Fruit fly (Drosophila melanogaster) whole organism, embryonic: ENCODE results near the gene CG17364.

Source experiments
- Ada2b ChIP-seq: fragments of 200-800 bp; sonication (Bioruptor generic); IDR thresholded peaks from 2 replicates; pipeline ENCODE4 v1.3.6; 2022; ENCODE audit warnings: missing biosample characterization, missing genetic modification characterization
- CG10209 ChIP-seq: fragments of 200-800 bp; sonication (Bioruptor generic); optimal IDR thresholded peaks from 3 replicates; lab custom pipeline; 2017; ENCODE audit warnings: missing biosample characterization, mild to moderate bottlenecking, missing genetic modification characterization, missing genetic modification reagents
- CG13287 ChIP-seq: fragments of 200-800 bp; sonication (Bioruptor generic); IDR thresholded peaks from 2 replicates; pipeline ENCODE4 v1.3.6; 2022; ENCODE audit warnings: missing biosample characterization, missing genetic modification characterization; ENCODE audit not compliant: partially characterized antibody
- CG14050 ChIP-seq: fragments of 200-800 bp; sonication (Bioruptor generic); IDR thresholded peaks from 3 replicates; pipeline ENCODE4 v1.3.6; 2022; ENCODE audit warnings: missing biosample characterization, missing genetic modification characterization
- CG1529 ChIP-seq: fragments of 200-800 bp; sonication (Bioruptor generic); optimal IDR thresholded peaks from 3 replicates; lab custom pipeline; 2018; ENCODE audit warnings: missing biosample characterization, missing genetic modification characterization
- CG16813 ChIP-seq: fragments of 200-800 bp; sonication (Bioruptor generic); IDR thresholded peaks from 3 replicates; pipeline ENCODE4 v1.3.6; 2022; ENCODE audit warnings: missing biosample characterization, missing genetic modification characterization; ENCODE audit not compliant: partially characterized antibody
- CG17359 ChIP-seq: fragments of 200-800 bp; sonication (Bioruptor generic); optimal IDR thresholded peaks from 3 replicates; lab custom pipeline; 2018; ENCODE audit warnings: missing biosample characterization, mild to moderate bottlenecking, missing genetic modification characterization, moderate library complexity
- CG17912 ChIP-seq: fragments of 200-800 bp; sonication (Bioruptor generic); optimal IDR thresholded peaks from 2 replicates; lab custom pipeline; 2018; ENCODE audit warnings: missing biosample characterization, mild to moderate bottlenecking, missing genetic modification characterization
- CG1832 ChIP-seq: fragments of 200-800 bp; sonication (Bioruptor generic); optimal IDR thresholded peaks from 2 replicates; lab custom pipeline; 2017; ENCODE audit warnings: missing biosample characterization, mild to moderate bottlenecking, missing genetic modification characterization, inconsistent platforms
- CG18764 ChIP-seq: fragments of 200-800 bp; sonication (Bioruptor generic); optimal IDR thresholded peaks from 3 replicates; lab custom pipeline; 2016; ENCODE audit warnings: missing biosample characterization, missing genetic modification characterization
- CG30431 ChIP-seq: fragments of 200-800 bp; sonication (Bioruptor generic); optimal IDR thresholded peaks from 2 replicates; lab custom pipeline; 2017; ENCODE audit warnings: missing biosample characterization, missing genetic modification characterization
- CG31224 ChIP-seq: fragments of 200-800 bp; sonication (Bioruptor generic); IDR thresholded peaks from 2 replicates; pipeline ENCODE4 v1.3.6; 2022; ENCODE audit warnings: missing biosample characterization, missing genetic modification characterization
- CG31388 ChIP-seq: fragments of 200-800 bp; sonication (Bioruptor generic); optimal IDR thresholded peaks from 2 replicates; lab custom pipeline; 2016; ENCODE audit warnings: missing biosample characterization, missing genetic modification characterization
- CG31441 ChIP-seq: fragments of 200-800 bp; sonication (Bioruptor generic); IDR thresholded peaks from 2 replicates; pipeline ENCODE4 v1.3.6; 2022; ENCODE audit warnings: missing biosample characterization, missing genetic modification characterization
- CG32772 ChIP-seq: fragments of 200-800 bp; sonication (Bioruptor generic); IDR thresholded peaks from 2 replicates; pipeline ENCODE4 v1.3.6; 2022; ENCODE audit warnings: missing biosample characterization, missing genetic modification characterization
- CG33557 ChIP-seq: fragments of 200-800 bp; sonication (Bioruptor generic); optimal IDR thresholded peaks from 2 replicates; lab custom pipeline; 2019; ENCODE audit warnings: missing biosample characterization, mild to moderate bottlenecking, missing genetic modification characterization, moderate library complexity
- CG4424 ChIP-seq: fragments of 200-800 bp; sonication (Bioruptor generic); optimal IDR thresholded peaks from 3 replicates; lab custom pipeline; 2016; ENCODE audit warnings: missing biosample characterization, missing genetic modification characterization
- CG4617 ChIP-seq: fragments of 200-800 bp; sonication (Bioruptor generic); optimal IDR thresholded peaks from 3 replicates; lab custom pipeline; 2016; ENCODE audit warnings: missing biosample characterization, missing genetic modification characterization, borderline replicate concordance
- CG7372 ChIP-seq: fragments of 200-800 bp; sonication (Bioruptor generic); IDR thresholded peaks from 2 replicates; pipeline ENCODE4 v1.3.6; 2022; ENCODE audit warnings: missing biosample characterization, missing genetic modification characterization
- CG9609 ChIP-seq: fragments of 200-800 bp; sonication (Bioruptor generic); optimal IDR thresholded peaks from 3 replicates; lab custom pipeline; 2016; ENCODE audit warnings: missing biosample characterization, missing genetic modification characterization
- Chrac-16 ChIP-seq: fragments of 200-800 bp; sonication (Bioruptor generic); optimal IDR thresholded peaks from 3 replicates; lab custom pipeline; 2016; ENCODE audit warnings: missing biosample characterization, missing genetic modification characterization
- Dll ChIP-seq: fragments of 200-800 bp; sonication (Bioruptor generic); IDR thresholded peaks from 4 replicates; pipeline ENCODE4 v1.3.6; 2022; ENCODE audit warnings: missing biosample characterization, missing genetic modification characterization; ENCODE audit not compliant: partially characterized antibody
- H15 ChIP-seq: fragments of 200-800 bp; sonication (Bioruptor generic); IDR thresholded peaks from 3 replicates; pipeline ENCODE4 v1.3.6; 2022; ENCODE audit warnings: missing biosample characterization, missing genetic modification characterization
- Hsf ChIP-seq: fragments of 200-800 bp; sonication (Bioruptor generic); optimal IDR thresholded peaks from 3 replicates; lab custom pipeline; 2016; ENCODE audit warnings: missing biosample characterization, missing genetic modification characterization
- Nf-YA ChIP-seq: fragments of 200-800 bp; sonication (Bioruptor generic); IDR thresholded peaks from 2 replicates; pipeline ENCODE4 v1.3.6; 2022; ENCODE audit warnings: missing biosample characterization, missing genetic modification characterization
- Nf-YB ChIP-seq: fragments of 200-800 bp; sonication (Bioruptor generic); optimal IDR thresholded peaks from 3 replicates; lab custom pipeline; 2019; ENCODE audit warnings: missing biosample characterization, mild to moderate bottlenecking, missing genetic modification characterization, moderate library complexity
- Poxn ChIP-seq: fragments of 200-800 bp; sonication (Bioruptor generic); IDR thresholded peaks from 2 replicates; pipeline ENCODE4 v1.3.6; 2022; ENCODE audit warnings: missing biosample characterization, missing genetic modification characterization
- Spps ChIP-seq: fragments of 200-800 bp; sonication (Bioruptor generic); optimal IDR thresholded peaks from 2 replicates; lab custom pipeline; 2018; ENCODE audit warnings: missing biosample characterization, mild to moderate bottlenecking, missing genetic modification characterization
- Ssrp ChIP-seq: fragments of 200-800 bp; sonication (Bioruptor generic); optimal IDR thresholded peaks from 2 replicates; lab custom pipeline; 2018; ENCODE audit warnings: missing biosample characterization, mild to moderate bottlenecking, missing genetic modification characterization, moderate library complexity
- Taf1 ChIP-seq: fragments of 200-800 bp; sonication (Bioruptor generic); IDR thresholded peaks from 2 replicates; pipeline ENCODE4 v1.3.6; 2022; ENCODE audit warnings: missing biosample characterization, missing genetic modification characterization
- Xbp1 ChIP-seq: fragments of 200-800 bp; sonication (Bioruptor generic); optimal IDR thresholded peaks from 3 replicates; lab custom pipeline; 2016; ENCODE audit warnings: missing biosample characterization, mild to moderate bottlenecking, missing genetic modification characterization
- YL-1 ChIP-seq: fragments of 200-800 bp; sonication (Bioruptor generic); optimal IDR thresholded peaks from 3 replicates; lab custom pipeline; 2017; ENCODE audit warnings: missing biosample characterization, mild to moderate bottlenecking, missing genetic modification characterization
- ac ChIP-seq: fragments of 200-800 bp; sonication (Bioruptor generic); optimal IDR thresholded peaks from 3 replicates; lab custom pipeline; 2017; ENCODE audit warnings: missing biosample characterization, mild to moderate bottlenecking, missing genetic modification characterization
- br ChIP-seq: fragments of >200 bp; optimal IDR thresholded peaks from 2 replicates; lab custom pipeline; 2017
- cwo ChIP-seq: fragments of 200-800 bp; sonication (Bioruptor generic); optimal IDR thresholded peaks from 3 replicates; lab custom pipeline; 2017; ENCODE audit warnings: missing biosample characterization, missing genetic modification characterization, mild to moderate bottlenecking, moderate library complexity, missing genetic modification reagents
- da ChIP-seq: fragments of 200-800 bp; sonication (Bioruptor generic); optimal IDR thresholded peaks from 2 replicates; lab custom pipeline; 2016; ENCODE audit warnings: missing biosample characterization, missing genetic modification characterization
- fru ChIP-seq: fragments of >200 bp; optimal IDR thresholded peaks from 2 replicates; lab custom pipeline; 2017
- h ChIP-seq: fragments of >200 bp; optimal IDR thresholded peaks from 2 replicates; lab custom pipeline; 2017
- hth ChIP-seq: fragments of >200 bp; optimal IDR thresholded peaks from 2 replicates; lab custom pipeline; 2017; ENCODE audit warnings: inconsistent platforms
- jumu ChIP-seq: fragments of 200-800 bp; sonication (Bioruptor generic); optimal IDR thresholded peaks from 3 replicates; lab custom pipeline; 2016; ENCODE audit warnings: missing biosample characterization, missing genetic modification characterization
- pfk ChIP-seq: fragments of 200-800 bp; sonication (Bioruptor generic); optimal IDR thresholded peaks from 2 replicates; lab custom pipeline; 2018; ENCODE audit warnings: missing biosample characterization, mild to moderate bottlenecking, missing genetic modification characterization, moderate library complexity
- pum ChIP-seq: fragments of 200-800 bp; sonication (Bioruptor generic); optimal IDR thresholded peaks from 2 replicates; lab custom pipeline; 2016; ENCODE audit warnings: missing biosample characterization, missing genetic modification characterization
- salm ChIP-seq: fragments of 200-800 bp; sonication (Bioruptor generic); optimal IDR thresholded peaks from 2 replicates; lab custom pipeline; 2018; ENCODE audit warnings: missing biosample characterization, mild to moderate bottlenecking, missing genetic modification characterization
- sima ChIP-seq: fragments of 200-800 bp; sonication (Bioruptor generic); optimal IDR thresholded peaks from 2 replicates; lab custom pipeline; 2016; ENCODE audit warnings: missing biosample characterization, missing genetic modification characterization
- sisA ChIP-seq: fragments of 200-800 bp; sonication (Bioruptor generic); IDR thresholded peaks from 2 replicates; pipeline ENCODE4 v1.3.6; 2022; ENCODE audit warnings: missing biosample characterization, missing genetic modification characterization
- slp2 ChIP-seq: fragments of 200-800 bp; sonication (Bioruptor generic); optimal IDR thresholded peaks from 2 replicates; lab custom pipeline; 2016; ENCODE audit warnings: missing biosample characterization, missing genetic modification characterization
- sna ChIP-seq: fragments of 200-800 bp; sonication (Bioruptor generic); IDR thresholded peaks from 2 replicates; pipeline ENCODE4 v1.3.6; 2022; ENCODE audit warnings: missing biosample characterization, missing genetic modification characterization; ENCODE audit not compliant: partially characterized antibody
- stc ChIP-seq: fragments of 200-800 bp; sonication (Bioruptor generic); IDR thresholded peaks from 2 replicates; pipeline ENCODE4 v1.3.6; 2022; ENCODE audit warnings: missing biosample characterization, missing genetic modification characterization
- tin ChIP-seq: fragments of 200-800 bp; sonication (Bioruptor generic); optimal IDR thresholded peaks from 3 replicates; lab custom pipeline; 2016; ENCODE audit warnings: missing biosample characterization, missing genetic modification characterization
- tll ChIP-seq, 2 experiments: fragments of 200-800 bp in 1 of 2; fragments of >200 bp in 1 of 2; sonication (Bioruptor generic) in 1 of 2; optimal IDR thresholded peaks; 2 replicates each; lab custom pipeline; 2017 to 2019; ENCODE audit warnings: missing biosample characterization in 2 of 2, missing genetic modification characterization in 2 of 2, mild to moderate bottlenecking in 1 of 2, moderate library complexity in 1 of 2
- tup ChIP-seq: fragments of 200-800 bp; sonication (Bioruptor generic); optimal IDR thresholded peaks from 2 replicates; lab custom pipeline; 2016; ENCODE audit warnings: missing biosample characterization, mild to moderate bottlenecking, missing genetic modification characterization, moderate library complexity
- usp ChIP-seq: fragments of >200 bp; optimal IDR thresholded peaks from 2 replicates; lab custom pipeline; 2017; ENCODE audit warnings: missing biosample characterization, missing genetic modification characterization
- zfh1 ChIP-seq: fragments of 200-800 bp; sonication (Bioruptor generic); IDR thresholded peaks from 3 replicates; pipeline ENCODE4 v1.3.6; 2022; ENCODE audit warnings: missing biosample characterization, missing genetic modification characterization

CG17364 gene

dm6 chr3L:14002524-14003135 is 9.4 kb upstream of the CG17364 start (continued):
- TF ChIP-seq tup (GFP tag; lab: Kevin White, UChicago) = no peak
- TF ChIP-seq CG30431 (GFP tag; lab: Kevin White, UChicago) = no peak
- TF ChIP-seq Nf-YA (GFP tag; lab: Robert Waterston, UW) = no peak
- no peak for TF ChIP-seq Spps (tag; lab: Kevin White, UChicago)
- no peak for TF ChIP-seq CG7372 (GFP tag; lab: Robert Waterston, UW)
- TF ChIP-seq CG14050 (GFP tag; lab: Robert Waterston, UW) = no peak
- no peak for TF ChIP-seq pfk (GFP tag; lab: Kevin White, UChicago)
- TF ChIP-seq Xbp1 (GFP tag; lab: Kevin White, UChicago) = no peak
- TF ChIP-seq slp2 = no peak
- TF ChIP-seq Poxn (GFP tag; lab: Robert Waterston, UW) = no peak
- TF ChIP-seq CG31441 = 0 out of 2 replicates have a peak, but pooled peaks have one; percentile 20
- TF ChIP-seq CG16813 (GFP tag; lab: Robert Waterston, UW) = no peak
- no peak for TF ChIP-seq CG17359 (tag; lab: Kevin White, UChicago)
- no peak for TF ChIP-seq Chrac-16 (GFP tag; lab: Kevin White, UChicago)
- no peak for TF ChIP-seq CG17912 (GFP tag; lab: Kevin White, UChicago)
- TF ChIP-seq YL-1 = no peak
- no peak for TF ChIP-seq tll (GFP tag; optimal IDR thresholded peaks at IDR 0.05; lab: Kevin White, UChicago)
- TF ChIP-seq zfh1 (GFP tag; lab: Robert Waterston, UW) = no peak
- TF ChIP-seq Ssrp (tag; lab: Kevin White, UChicago) = no peak
- no peak for TF ChIP-seq sisA (GFP tag; lab: Robert Waterston, UW)
- TF ChIP-seq hth = no peak
- TF ChIP-seq br = no peak
- TF ChIP-seq h (lab: Kevin White, UChicago) = no peak
- peak; percentile 40 for TF ChIP-seq Nf-YB (GFP tag; lab: Kevin White, UChicago)
- TF ChIP-seq CG1529 (GFP tag; lab: Kevin White, UChicago) = no peak
- no peak for TF ChIP-seq CG9609 (GFP tag; lab: Kevin White, UChicago)
- no peak for TF ChIP-seq jumu
- TF ChIP-seq fru = no peak
- TF ChIP-seq CG31224 (GFP tag; lab: Robert Waterston, UW) = no peak
- TF ChIP-seq da (GFP tag; lab: Kevin White, UChicago) = no peak
- TF ChIP-seq CG33557 (GFP tag; lab: Kevin White, UChicago) = no peak
- no peak for TF ChIP-seq ac (GFP tag; lab: Kevin White, UChicago)
- no peak for TF ChIP-seq pum (GFP tag; lab: Kevin White, UChicago)
- no peak for TF ChIP-seq sima (GFP tag; lab: Kevin White, UChicago)
- TF ChIP-seq CG1832 (GFP tag; lab: Kevin White, UChicago) = peak; percentile 62
- TF ChIP-seq CG13287 (GFP tag; lab: Robert Waterston, UW) = peak; percentile 20; the same call in 1 of the 2 replicates
- TF ChIP-seq CG10209 (GFP tag; lab: Kevin White, UChicago) = no peak
- no peak for TF ChIP-seq tin
- no peak for TF ChIP-seq H15 (GFP tag; lab: Robert Waterston, UW)
- no peak for TF ChIP-seq Hsf (GFP tag; lab: Kevin White, UChicago)
- no peak for TF ChIP-seq CG31388 (GFP tag; lab: Kevin White, UChicago)
- no peak for TF ChIP-seq CG18764 (GFP tag; lab: Kevin White, UChicago)
- no peak for TF ChIP-seq Dll (GFP tag; lab: Robert Waterston, UW)
- TF ChIP-seq CG4617 (GFP tag; lab: Kevin White, UChicago) = peak; percentile 12
- TF ChIP-seq cwo = no peak
- no peak for TF ChIP-seq CG32772 (GFP tag; lab: Robert Waterston, UW)
- TF ChIP-seq Ada2b (GFP tag; lab: Robert Waterston, UW) = no peak
- TF ChIP-seq salm (tag; lab: Kevin White, UChicago) = no peak
- no peak for TF ChIP-seq CG4424
- TF ChIP-seq Taf1 (GFP tag; lab: Robert Waterston, UW) = no peak
- no peak for TF ChIP-seq stc (GFP tag; lab: Robert Waterston, UW)
- no peak for TF ChIP-seq sna
- TF ChIP-seq usp (GFP tag; lab: Kevin White, UChicago) = no peak
